Worm (Caenorhabditis elegans): Measurements from ENCODE around the gene C02B10.3.

Gene C02B10.3

DNA sequence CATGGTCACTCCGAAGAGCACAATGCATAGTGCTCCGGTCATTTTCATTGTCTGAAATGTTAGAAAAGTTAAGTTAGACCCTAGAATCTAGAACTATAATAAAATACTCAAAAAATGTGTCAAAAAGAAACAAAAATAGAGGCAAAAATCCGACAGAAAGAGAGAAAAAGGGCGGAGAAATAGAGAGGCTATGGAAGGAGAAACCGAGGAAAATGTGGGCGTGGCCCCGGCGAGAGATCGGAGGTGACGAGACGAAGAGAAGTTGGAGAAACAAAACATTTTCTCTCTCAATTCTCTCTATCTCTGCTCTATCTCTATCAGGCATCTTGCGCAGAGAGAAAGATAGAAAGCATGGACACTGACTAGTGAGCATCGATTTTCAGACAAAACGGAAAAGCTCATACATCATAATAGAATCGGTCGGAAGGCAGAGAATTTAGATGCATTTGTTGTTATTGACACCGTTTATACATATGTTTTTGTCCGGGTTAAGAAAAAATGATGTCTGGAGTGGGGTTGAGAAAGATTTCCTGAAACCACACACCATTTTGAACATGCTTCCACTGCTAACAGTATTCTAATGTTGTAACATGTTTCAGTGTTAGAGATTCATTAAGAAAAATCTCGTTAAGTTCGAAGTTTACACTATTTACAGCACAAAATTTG, at the start of gene C02B10.3:
C02B10.3 (minus strand) TSS at position 51 of the 666 bp plus-strand sequence.
- TF ChIP-seq C34F6.9 (tag; optimal IDR thresholded peaks at IDR 0.05) (peak; percentile 57), lin-13 (GFP tag; optimal IDR thresholded peaks at IDR 0.05) (peak; percentile 7), sma-9 (GFP tag; optimal IDR thresholded peaks at IDR 0.05) (peak; percentile 60), sma-9 (tag; optimal IDR thresholded peaks at IDR 0.05) (no peak), crh-2 (tag; optimal IDR thresholded peaks at IDR 0.05) (peak; percentile 48), peb-1 (tag; optimal IDR thresholded peaks at IDR 0.05) (no peak), lsy-2 (tag; optimal IDR thresholded peaks at IDR 0.05) (peak in 1 of 2 experiments; percentile 68), F13H6.1 (tag; optimal IDR thresholded peaks at IDR 0.05) (peak; percentile 24), nhr-129 (tag; optimal IDR thresholded peaks at IDR 0.05) (peak; percentile 50), snpc-4 (tag; optimal IDR thresholded peaks at IDR 0.05) (no peak), unc-55 (GFP tag; optimal IDR thresholded peaks at IDR 0.05) (peak; percentile 97), lin-11 (tag; optimal IDR thresholded peaks at IDR 0.05) (peak; percentile 18), mdl-1 (tag; optimal IDR thresholded peaks at IDR 0.05) (peak in 1 of 2 experiments; percentile 39), gmeb-1 (tag; optimal IDR thresholded peaks at IDR 0.05) (no peak)

- no peak for TF ChIP-seq nhr-23 (tag; optimal IDR thresholded peaks at IDR 0.05)
- no peak for TF ChIP-seq zag-1 (tag; optimal IDR thresholded peaks at IDR 0.05)
- TF ChIP-seq aly-2 (tag; optimal IDR thresholded peaks at IDR 0.05), result no peak
- no peak for TF ChIP-seq nhr-11 (tag; optimal IDR thresholded peaks at IDR 0.05)
- no peak for TF ChIP-seq nhr-21 (tag; optimal IDR thresholded peaks at IDR 0.05)
- TF ChIP-seq mbf-1 (tag; optimal IDR thresholded peaks at IDR 0.05), result no peak
- no peak for TF ChIP-seq ama-1 (optimal IDR thresholded peaks at IDR 0.05)
- TF ChIP-seq Y55F3AM.14 (GFP tag; optimal IDR thresholded peaks at IDR 0.05), result no peak
- no peak for TF ChIP-seq crh-2 (tag; optimal IDR thresholded peaks at IDR 0.05)
- TF ChIP-seq peb-1 (tag; optimal IDR thresholded peaks at IDR 0.05), result no peak
- no peak for TF ChIP-seq gmeb-1 (tag; optimal IDR thresholded peaks at IDR 0.05)
- no peak for TF ChIP-seq nhr-77 (tag; optimal IDR thresholded peaks at IDR 0.05)
- TF ChIP-seq nhr-6 (tag; optimal IDR thresholded peaks at IDR 0.05), result no peak
- no peak for TF ChIP-seq elt-3 (tag; optimal IDR thresholded peaks at IDR 0.05)
Observed at ce11 chrIV:5152391-5152790, 49.3 kb upstream of the C02B10.3 start, which contains the start of gene soc-2. soc-2 (minus strand) TSS chrIV:5152491.

- no peak for TF ChIP-seq sem-4 (tag; optimal IDR thresholded peaks at IDR 0.05)
- no peak for TF ChIP-seq nhr-21 (tag; optimal IDR thresholded peaks at IDR 0.05)
- TF ChIP-seq dmd-4 (tag; optimal IDR thresholded peaks at IDR 0.05), result no peak
- no peak for TF ChIP-seq ceh-16 (tag; optimal IDR thresholded peaks at IDR 0.05)
- no peak for TF ChIP-seq skn-1 (tag; optimal IDR thresholded peaks at IDR 0.05)
- TF ChIP-seq lsy-2 (tag; optimal IDR thresholded peaks at IDR 0.05), result no peak
- no peak for TF ChIP-seq zag-1 (tag; optimal IDR thresholded peaks at IDR 0.05)
Observed at ce11 chrIV:5149793-5150192, 46.7 kb upstream of the C02B10.3 start, which contains the start of gene C24D10.5. C24D10.5 (plus strand) TSS chrIV:5150093.

DNA sequence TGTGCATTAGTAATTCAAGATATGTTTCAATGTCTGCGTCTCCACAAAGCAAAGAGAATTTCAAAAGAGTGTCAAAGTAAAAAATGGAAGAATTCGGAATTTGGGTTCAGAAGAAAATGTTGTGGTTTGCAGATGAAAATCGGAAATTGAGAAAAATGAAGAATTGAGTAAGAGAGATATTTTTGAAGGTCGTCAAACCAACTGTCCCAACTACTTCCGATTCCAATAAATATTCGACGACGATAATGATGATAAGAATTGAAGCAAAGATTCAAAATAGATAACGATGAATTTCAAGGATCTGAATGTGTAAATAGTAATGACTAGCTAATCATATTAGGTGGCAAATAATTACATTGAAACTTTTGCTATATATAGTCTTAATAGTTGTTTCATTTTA, 36.9 kb upstream of the C02B10.3 start:
- peak; percentile 1 for TF ChIP-seq sma-9 (GFP tag; optimal IDR thresholded peaks at IDR 0.05)
- TF ChIP-seq sma-9 (tag; optimal IDR thresholded peaks at IDR 0.05), result no peak
- TF ChIP-seq fos-1 (tag; optimal IDR thresholded peaks at IDR 0.05), result peak; percentile 4
- TF ChIP-seq crh-2 (tag; optimal IDR thresholded peaks at IDR 0.05), result peak; percentile 15
- TF ChIP-seq unc-55 (GFP tag; optimal IDR thresholded peaks at IDR 0.05), result peak; percentile 33
- TF ChIP-seq C34F6.9 (tag; optimal IDR thresholded peaks at IDR 0.05), result peak; percentile 20
- peak in 1 of 2 experiments; percentile 7 for TF ChIP-seq lsy-2 (tag; optimal IDR thresholded peaks at IDR 0.05)
- TF ChIP-seq ama-1 (optimal IDR thresholded peaks at IDR 0.05), result no peak
- TF ChIP-seq nhr-25 (tag; optimal IDR thresholded peaks at IDR 0.05), result peak; percentile 16
- no peak for TF ChIP-seq lin-13 (GFP tag; optimal IDR thresholded peaks at IDR 0.05)

- TF ChIP-seq mbf-1 (tag; optimal IDR thresholded peaks at IDR 0.05) (no peak), dmd-4 (tag; optimal IDR thresholded peaks at IDR 0.05) (no peak), lsy-2 (tag; optimal IDR thresholded peaks at IDR 0.05) (peak in 1 of 2 experiments; percentile 2)
Observed at ce11 chrIV:5139189-5139588, 36.1 kb upstream of the C02B10.3 start.

DNA sequence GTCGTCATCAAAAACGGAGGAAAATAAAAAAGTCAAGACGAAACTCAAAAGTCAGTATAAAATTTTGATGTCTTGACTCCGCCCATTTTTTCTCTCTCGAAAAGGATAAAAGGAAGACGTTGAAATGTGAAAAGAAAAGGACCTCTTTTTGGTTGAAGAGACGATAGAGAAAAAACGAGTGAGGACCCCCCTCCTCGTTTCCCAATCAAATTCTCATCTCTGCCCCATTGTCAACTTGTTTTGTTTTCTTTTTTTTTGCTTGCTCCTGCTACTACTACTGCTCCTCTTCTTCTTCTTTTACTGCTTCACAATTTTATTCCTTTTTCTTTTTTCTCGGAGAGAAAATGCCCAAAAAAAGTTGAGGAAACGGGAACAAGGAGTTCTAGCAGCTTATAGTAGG, 34.7 kb upstream of the C02B10.3 start:
- TF ChIP-seq lsy-2 (tag; optimal IDR thresholded peaks at IDR 0.05), result peak in 1 of 2 experiments; percentile 44
- no peak for TF ChIP-seq nhr-25 (tag; optimal IDR thresholded peaks at IDR 0.05)
- no peak for TF ChIP-seq elt-3 (tag; optimal IDR thresholded peaks at IDR 0.05)
- TF ChIP-seq lin-11 (tag; optimal IDR thresholded peaks at IDR 0.05), result no peak
- TF ChIP-seq nhr-23 (tag; optimal IDR thresholded peaks at IDR 0.05), result no peak
- TF ChIP-seq nhr-237 (tag; optimal IDR thresholded peaks at IDR 0.05), result no peak
- TF ChIP-seq sem-4 (tag; optimal IDR thresholded peaks at IDR 0.05), result no peak
- no peak for TF ChIP-seq unc-39 (tag; optimal IDR thresholded peaks at IDR 0.05)
- no peak for TF ChIP-seq ZK546.5 (tag; optimal IDR thresholded peaks at IDR 0.05)
- peak; percentile 52 for TF ChIP-seq crh-2 (tag; optimal IDR thresholded peaks at IDR 0.05)
- TF ChIP-seq mab-5 (tag; optimal IDR thresholded peaks at IDR 0.05), result no peak
- TF ChIP-seq mbf-1 (tag; optimal IDR thresholded peaks at IDR 0.05), result no peak
- peak; percentile 9 for TF ChIP-seq sma-9 (GFP tag; optimal IDR thresholded peaks at IDR 0.05)
- TF ChIP-seq sma-9 (tag; optimal IDR thresholded peaks at IDR 0.05), result no peak
- no peak for TF ChIP-seq ztf-4 (tag; optimal IDR thresholded peaks at IDR 0.05)
- peak; percentile 4 for TF ChIP-seq Y55F3AM.14 (GFP tag; optimal IDR thresholded peaks at IDR 0.05)
- no peak for TF ChIP-seq nhr-12 (tag; optimal IDR thresholded peaks at IDR 0.05)
- TF ChIP-seq nhr-129 (tag; optimal IDR thresholded peaks at IDR 0.05), result no peak
- no peak for TF ChIP-seq nhr-6 (tag; optimal IDR thresholded peaks at IDR 0.05)
- TF ChIP-seq peb-1 (tag; optimal IDR thresholded peaks at IDR 0.05), result no peak
- TF ChIP-seq C34F6.9 (tag; optimal IDR thresholded peaks at IDR 0.05), result peak; percentile 74
- TF ChIP-seq unc-55 (GFP tag; optimal IDR thresholded peaks at IDR 0.05), result peak; percentile 39
- peak; percentile 29 for TF ChIP-seq F13H6.1 (tag; optimal IDR thresholded peaks at IDR 0.05)
- peak; percentile 69 for TF ChIP-seq zag-1 (tag; optimal IDR thresholded peaks at IDR 0.05)

All from whole organism, L2 larva.